Worm (Caenorhabditis elegans) whole organism, midembryonic: Measurements from ENCODE around the gene Y14H12B.2.

Experiments
- T22C8.4 ChIP-seq: fragments of 200-800 bp; sonication (Bioruptor generic); IDR thresholded peaks from 2 replicates; pipeline ENCODE4 v1.3.6; 2022; ENCODE audit warnings: missing genetic modification characterization, missing compliant biosample characterization
- cog-1 ChIP-seq: sonication (generic microtip); optimal IDR thresholded peaks from 2 replicates; lab custom pipeline; 2016; ENCODE audit warnings: missing genetic modification characterization, missing compliant biosample characterization
- flt-1 ChIP-seq: fragments of 200-800 bp; sonication (Bioruptor generic); IDR thresholded peaks from 2 replicates; pipeline ENCODE4 v1.3.6; 2022; ENCODE audit warnings: missing genetic modification characterization, missing compliant biosample characterization
- klf-2 ChIP-seq: fragments of 200-800 bp; sonication (Bioruptor generic); conservative IDR thresholded peaks from 2 replicates; pipeline ENCODE4 v1.3.6; 2022; ENCODE audit warnings: missing genetic modification reagents, missing genetic modification characterization, missing compliant biosample characterization
- med-1 ChIP-seq: sonication (generic microtip); optimal IDR thresholded peaks from 2 replicates; lab custom pipeline; 2017; ENCODE audit warnings: missing genetic modification characterization, mild to moderate bottlenecking, missing compliant biosample characterization, antibody characterized with exemption, missing genetic modification reagents; ENCODE audit not compliant: insufficient read depth
- ref-1 ChIP-seq: fragments of 200-800 bp; sonication (Bioruptor generic); conservative IDR thresholded peaks from 2 replicates; pipeline ENCODE4 v1.3.6; 2022; ENCODE audit warnings: missing genetic modification reagents, missing genetic modification characterization, missing compliant biosample characterization
- tab-1 ChIP-seq: fragments of 200-800 bp; sonication (Bioruptor generic); IDR thresholded peaks from 2 replicates; pipeline ENCODE4 v1.3.6; 2022; ENCODE audit warnings: missing genetic modification characterization, missing compliant biosample characterization
- ztf-23 ChIP-seq: fragments of 200-800 bp; sonication (Bioruptor generic); IDR thresholded peaks from 2 replicates; pipeline ENCODE4 v1.3.6; 2022; ENCODE audit warnings: missing genetic modification reagents, missing genetic modification characterization, missing compliant biosample characterization
- ztf-29 ChIP-seq: fragments of 200-800 bp; sonication (Bioruptor generic); IDR thresholded peaks from 2 replicates; pipeline ENCODE4 v1.3.6; 2022; ENCODE audit warnings: missing genetic modification reagents, missing genetic modification characterization, missing compliant biosample characterization

The Y14H12B.2 gene

DNA sequence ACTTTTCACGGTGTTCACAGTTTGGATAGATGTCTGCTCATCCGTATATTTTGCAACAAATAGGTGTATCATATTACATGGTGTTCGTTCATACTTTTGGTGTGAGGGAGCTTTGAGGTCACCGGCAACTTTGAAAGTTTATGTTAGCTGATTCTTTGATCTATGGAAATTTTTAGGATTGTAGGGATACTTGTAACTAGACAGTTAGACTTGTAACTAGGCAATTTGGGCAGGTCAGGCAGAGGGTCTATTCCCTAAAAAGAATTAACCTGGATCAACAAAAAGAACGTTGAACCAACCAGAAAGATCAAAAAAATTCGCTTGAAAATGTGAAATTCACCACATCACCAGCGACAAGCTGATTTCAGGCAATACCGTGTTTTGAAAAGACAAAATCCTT lies 39.6 kb downstream of the Y14H12B.2 start:
- TF ChIP-seq med-1 (GFP tag; lab: Kevin White, UChicago) (no peak), tab-1 (GFP tag; lab: Robert Waterston, UW) (no peak), ref-1 (GFP tag; lab: Robert Waterston, UW) (no peak), ztf-29 (GFP tag; lab: Robert Waterston, UW) (no peak), flt-1 (GFP tag; lab: Robert Waterston, UW) (no peak), klf-2 (GFP tag; lab: Robert Waterston, UW) (no peak), T22C8.4 (GFP tag; lab: Robert Waterston, UW) (no peak), cog-1 (tag; lab: Kevin White, UChicago) (no peak), ztf-23 (GFP tag; lab: Robert Waterston, UW) (no peak)

DNA sequence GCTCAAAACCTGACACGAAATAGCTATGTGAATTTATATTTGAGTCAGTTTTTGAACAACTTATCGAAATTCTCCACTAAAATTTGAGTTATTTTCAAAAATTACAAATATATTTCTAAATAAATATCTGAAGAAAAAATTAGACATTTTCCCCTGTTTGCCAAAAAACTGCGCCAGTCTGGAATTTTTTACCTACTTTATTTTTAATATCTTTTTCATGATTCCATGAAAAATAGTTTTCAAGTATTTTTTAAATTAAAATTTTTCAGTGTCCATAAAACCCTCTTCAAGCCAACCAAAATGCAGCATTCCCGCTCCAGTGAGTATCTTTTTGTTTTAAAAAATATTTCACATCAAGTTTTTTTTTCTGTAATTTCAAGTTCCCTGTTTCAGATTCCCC lies 42.4 kb downstream of the Y14H12B.2 start, which contains the start of gene F53C3.8:
Gene F53C3.8, plus strand, starts transcription at position 301 of the 400 bp plus-strand sequence.
- no peak for TF ChIP-seq ztf-29 (GFP tag; lab: Robert Waterston, UW)
